Worm (Caenorhabditis elegans) whole organism, late embryonic: Measurements from ENCODE around the gene clec-55.

ENCODE experiments used
- C08G9.2 ChIP-seq: sonication (generic microtip); optimal IDR thresholded peaks from 2 replicates; lab custom pipeline; 2016; ENCODE audit warnings: mild to moderate bottlenecking, missing genetic modification characterization, moderate library complexity, missing compliant biosample characterization
- K02D7.2 ChIP-seq: sonication (generic microtip); optimal IDR thresholded peaks from 2 replicates; lab custom pipeline; 2017; ENCODE audit warnings: mild to moderate bottlenecking, missing genetic modification characterization, missing compliant biosample characterization
- Y22D7AL.16 ChIP-seq: sonication (generic microtip); optimal IDR thresholded peaks from 2 replicates; lab custom pipeline; 2016; ENCODE audit warnings: missing genetic modification characterization, missing compliant biosample characterization
- ama-1 ChIP-seq: fragments of 150-350 bp; optimal IDR thresholded peaks from 2 replicates; lab custom pipeline; 2014
- ceh-14 ChIP-seq: sonication (generic microtip); optimal IDR thresholded peaks from 2 replicates; lab custom pipeline; 2016; ENCODE audit warnings: missing genotype, missing genetic modification characterization, missing compliant biosample characterization
- ceh-18 ChIP-seq: sonication (generic microtip); optimal IDR thresholded peaks from 2 replicates; lab custom pipeline; 2016; ENCODE audit warnings: missing genetic modification characterization, missing compliant biosample characterization
- ceh-2 ChIP-seq: sonication (generic microtip); optimal IDR thresholded peaks from 2 replicates; lab custom pipeline; 2016; ENCODE audit warnings: missing genotype, missing genetic modification characterization, missing compliant biosample characterization
- ceh-22 ChIP-seq: sonication (generic microtip); optimal IDR thresholded peaks from 2 replicates; lab custom pipeline; 2017; ENCODE audit warnings: missing biosample characterization, missing genetic modification characterization
- ceh-24 ChIP-seq: sonication (generic microtip); optimal IDR thresholded peaks from 2 replicates; lab custom pipeline; 2016; ENCODE audit warnings: mild to moderate bottlenecking, missing genetic modification characterization, missing compliant biosample characterization
- ceh-30 ChIP-seq: fragments of 150-350 bp; optimal IDR thresholded peaks from 2 replicates; lab custom pipeline; 2014; ENCODE audit warnings: missing biosample characterization, missing genetic modification characterization
- ceh-31 ChIP-seq: sonication (generic microtip); optimal IDR thresholded peaks from 2 replicates; lab custom pipeline; 2016; ENCODE audit warnings: missing genetic modification characterization, missing compliant biosample characterization
- ceh-34 ChIP-seq: sonication (generic microtip); optimal IDR thresholded peaks from 2 replicates; lab custom pipeline; 2016; ENCODE audit warnings: mild to moderate bottlenecking, missing genetic modification characterization, missing compliant biosample characterization
- ceh-45 ChIP-seq: fragments of 200-800 bp; sonication (Bioruptor generic); IDR thresholded peaks from 2 replicates; pipeline ENCODE4 v1.3.6; 2022; ENCODE audit warnings: missing genetic modification reagents, missing genetic modification characterization, missing compliant biosample characterization
- ceh-48 ChIP-seq: sonication (generic microtip); optimal IDR thresholded peaks from 2 replicates; lab custom pipeline; 2016; ENCODE audit warnings: missing genetic modification characterization, inconsistent platforms, missing compliant biosample characterization
- ceh-6 ChIP-seq: fragments of 200-800 bp; sonication (Bioruptor generic); optimal IDR thresholded peaks from 2 replicates; lab custom pipeline; 2018; ENCODE audit warnings: mild to moderate bottlenecking, missing genetic modification characterization, missing compliant biosample characterization
- ceh-9 ChIP-seq: sonication (generic microtip); optimal IDR thresholded peaks from 2 replicates; lab custom pipeline; 2016; ENCODE audit warnings: mild to moderate bottlenecking, missing genetic modification characterization, inconsistent platforms, missing compliant biosample characterization
- che-1 ChIP-seq: sonication (generic microtip); optimal IDR thresholded peaks from 2 replicates; lab custom pipeline; 2016; ENCODE audit warnings: mild to moderate bottlenecking, missing genetic modification characterization, missing compliant biosample characterization
- dmd-4 ChIP-seq: sonication (generic microtip); optimal IDR thresholded peaks from 2 replicates; lab custom pipeline; 2016; ENCODE audit warnings: borderline replicate concordance, missing genetic modification characterization, missing compliant biosample characterization
- dve-1 ChIP-seq: sonication (generic microtip); optimal IDR thresholded peaks from 2 replicates; lab custom pipeline; 2017; ENCODE audit warnings: antibody characterized with exemption, mild to moderate bottlenecking, missing genetic modification characterization, missing compliant biosample characterization
- elt-2 ChIP-seq: sonication (generic microtip); optimal IDR thresholded peaks from 2 replicates; lab custom pipeline; 2016; ENCODE audit warnings: missing genetic modification reagents, missing genetic modification characterization, missing compliant biosample characterization
- elt-4 ChIP-seq: sonication (generic microtip); optimal IDR thresholded peaks from 2 replicates; lab custom pipeline; 2016; ENCODE audit warnings: missing genetic modification characterization, missing compliant biosample characterization
- eyg-1 ChIP-seq: sonication (generic microtip); optimal IDR thresholded peaks from 2 replicates; lab custom pipeline; 2016; ENCODE audit warnings: missing genotype, missing genetic modification characterization, missing compliant biosample characterization
- fkh-10 ChIP-seq: fragments of 150-350 bp; optimal IDR thresholded peaks from 2 replicates; lab custom pipeline; 2014; ENCODE audit warnings: missing biosample characterization, missing genetic modification reagents, missing genetic modification characterization
- fkh-6 ChIP-seq: sonication (generic microtip); optimal IDR thresholded peaks from 2 replicates; lab custom pipeline; 2016; ENCODE audit warnings: missing genetic modification characterization, missing compliant biosample characterization
- gmeb-2 ChIP-seq: sonication (generic microtip); optimal IDR thresholded peaks from 2 replicates; lab custom pipeline; 2016; ENCODE audit warnings: missing genetic modification characterization, inconsistent platforms, missing compliant biosample characterization
- hlh-15 ChIP-seq: sonication (generic microtip); optimal IDR thresholded peaks from 2 replicates; lab custom pipeline; 2016; ENCODE audit warnings: missing genetic modification characterization, missing compliant biosample characterization
- hlh-6 ChIP-seq: sonication (generic microtip); optimal IDR thresholded peaks from 2 replicates; lab custom pipeline; 2016; ENCODE audit warnings: missing genotype, missing genetic modification characterization, missing compliant biosample characterization
- hlh-8 ChIP-seq: sonication (generic microtip); optimal IDR thresholded peaks from 2 replicates; lab custom pipeline; 2016; ENCODE audit warnings: missing genotype, missing genetic modification characterization, missing compliant biosample characterization
- lim-6 ChIP-seq: sonication (generic microtip); optimal IDR thresholded peaks from 2 replicates; lab custom pipeline; 2016; ENCODE audit warnings: missing genetic modification characterization, missing compliant biosample characterization
- nfya-1 ChIP-seq: sonication (generic microtip); optimal IDR thresholded peaks from 2 replicates; lab custom pipeline; 2017; ENCODE audit warnings: missing genetic modification characterization, mild to moderate bottlenecking, missing compliant biosample characterization, antibody characterized with exemption, moderate library complexity
- nhr-11 ChIP-seq: fragments of 150-350 bp; optimal IDR thresholded peaks from 2 replicates; lab custom pipeline; 2014; ENCODE audit warnings: missing biosample characterization, missing genetic modification characterization
- nhr-232 ChIP-seq: sonication (generic microtip); optimal IDR thresholded peaks from 2 replicates; lab custom pipeline; 2016; ENCODE audit warnings: missing genetic modification characterization, missing compliant biosample characterization
- odd-2 ChIP-seq: sonication (generic microtip); optimal IDR thresholded peaks from 2 replicates; lab custom pipeline; 2017; ENCODE audit warnings: antibody characterized with exemption, mild to moderate bottlenecking, missing genetic modification characterization, missing compliant biosample characterization
- pag-3 ChIP-seq: sonication (generic microtip); optimal IDR thresholded peaks from 2 replicates; lab custom pipeline; 2016; ENCODE audit warnings: missing compliant biosample characterization, missing genetic modification characterization, borderline replicate concordance
- pha-2 ChIP-seq: sonication (generic microtip); optimal IDR thresholded peaks from 2 replicates; lab custom pipeline; 2017; ENCODE audit warnings: mild to moderate bottlenecking, missing genetic modification characterization, missing compliant biosample characterization
- pha-4 ChIP-seq: fragments of 150-350 bp; optimal IDR thresholded peaks from 2 replicates; lab custom pipeline; 2018; ENCODE audit warnings: missing biosample characterization, missing genetic modification reagents, missing genetic modification characterization
- rnt-1 ChIP-seq: sonication (generic microtip); optimal IDR thresholded peaks from 2 replicates; lab custom pipeline; 2016; ENCODE audit warnings: missing genetic modification characterization, missing compliant biosample characterization
- sdc-2 ChIP-seq: sonication (generic microtip); optimal IDR thresholded peaks from 2 replicates; lab custom pipeline; 2016; ENCODE audit warnings: missing genotype, missing genetic modification characterization, missing compliant biosample characterization
- sox-2 ChIP-seq: fragments of 200-800 bp; sonication (Bioruptor generic); IDR thresholded peaks from 2 replicates; pipeline ENCODE4 v1.3.6; 2022; ENCODE audit warnings: missing genetic modification reagents, missing genetic modification characterization, missing compliant biosample characterization
- sox-4 ChIP-seq: sonication (generic microtip); optimal IDR thresholded peaks from 2 replicates; lab custom pipeline; 2017; ENCODE audit warnings: mild to moderate bottlenecking, missing genetic modification characterization, inconsistent platforms, missing compliant biosample characterization
- syd-9 ChIP-seq: sonication (generic microtip); optimal IDR thresholded peaks from 2 replicates; lab custom pipeline; 2016; ENCODE audit warnings: mild to moderate bottlenecking, missing genetic modification characterization, moderate library complexity, missing compliant biosample characterization
- tbx-2 ChIP-seq: sonication (generic microtip); optimal IDR thresholded peaks from 2 replicates; lab custom pipeline; 2016; ENCODE audit warnings: missing genetic modification characterization, missing compliant biosample characterization
- tbx-7 ChIP-seq: sonication (generic microtip); optimal IDR thresholded peaks from 2 replicates; lab custom pipeline; 2016; ENCODE audit warnings: missing genotype, missing genetic modification characterization, missing compliant biosample characterization
- unc-42 ChIP-seq: sonication (generic microtip); optimal IDR thresholded peaks from 2 replicates; lab custom pipeline; 2016; ENCODE audit warnings: missing genotype, missing genetic modification characterization, missing compliant biosample characterization
- zip-5 ChIP-seq: sonication (generic microtip); optimal IDR thresholded peaks from 2 replicates; lab custom pipeline; 2016; ENCODE audit warnings: missing genetic modification characterization, missing compliant biosample characterization

clec-55 gene

DNA sequence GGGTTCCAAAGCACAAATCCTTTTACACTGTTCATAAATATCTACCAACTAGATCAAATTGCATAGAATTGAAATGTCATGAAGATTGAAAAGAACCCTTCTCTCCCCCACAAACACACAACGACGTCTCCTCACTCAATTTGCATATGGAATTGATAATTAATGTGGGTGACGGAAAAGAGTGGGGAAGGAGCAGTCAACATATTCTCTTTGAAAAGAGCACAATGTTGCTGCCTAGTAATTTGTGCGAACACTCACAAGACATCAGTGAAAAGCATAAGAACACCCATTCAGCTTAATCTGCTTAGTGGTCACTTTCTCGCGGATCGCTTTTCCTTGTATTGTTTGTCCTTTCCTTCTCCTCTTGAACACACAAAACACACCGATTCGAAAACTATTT lies 17.4 kb downstream of the clec-55 start:
- TF ChIP-seq fkh-6 (tag; lab: Kevin White, UChicago), result no peak
- peak; percentile 74 for TF ChIP-seq unc-42 (tag; lab: Kevin White, UChicago)
- peak; percentile 40 for TF ChIP-seq ceh-6
- no peak for TF ChIP-seq che-1
- no peak for TF ChIP-seq ceh-24 (tag; lab: Kevin White, UChicago)
- TF ChIP-seq ceh-45 (GFP tag; lab: Robert Waterston, UW), result no peak
- no peak for TF ChIP-seq lim-6 (tag; lab: Kevin White, UChicago)
- peak; percentile 20 for TF ChIP-seq ceh-31
- TF ChIP-seq ceh-9, result no peak
- TF ChIP-seq, all 69 proteins: peak for 3

DNA sequence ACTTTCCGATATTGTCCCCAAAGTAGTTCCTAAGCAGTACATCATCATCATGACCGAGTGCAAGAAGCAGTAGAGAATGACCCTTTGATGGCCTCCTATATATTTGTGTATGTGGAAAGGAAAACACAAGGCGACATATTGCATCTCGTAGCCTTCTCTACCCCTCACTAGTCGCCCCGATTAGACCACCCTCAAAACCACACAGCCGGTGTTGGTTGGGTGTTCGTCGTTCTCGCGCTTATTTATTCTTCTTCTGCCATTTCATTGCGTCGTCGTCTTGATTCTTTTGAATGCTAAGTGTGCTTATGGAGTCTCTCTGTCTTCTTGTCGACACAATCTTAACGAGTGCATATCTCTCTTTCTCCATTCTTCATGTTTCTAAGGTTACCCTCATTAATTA lies 19.1 kb downstream of the clec-55 start:
- TF ChIP-seq ama-1 (lab: Kevin White, UChicago) (no peak), nhr-232 (tag; lab: Kevin White, UChicago) (no peak), fkh-10 (GFP tag; lab: Kevin White, UChicago) (no peak), ceh-48 (tag; lab: Kevin White, UChicago) (no peak), Y22D7AL.16 (no peak), C08G9.2 (no peak), ceh-2 (tag; lab: Kevin White, UChicago) (no peak), ceh-6 (no peak), pha-2 (tag; lab: Kevin White, UChicago) (no peak), pha-4 (no peak), tbx-2 (tag; lab: Kevin White, UChicago) (peak; percentile 40), syd-9 (tag; lab: Kevin White, UChicago) (no peak), elt-2 (tag; lab: Kevin White, UChicago) (peak; percentile 29), lim-6 (tag; lab: Kevin White, UChicago) (no peak), hlh-8 (tag; lab: Kevin White, UChicago) (no peak), hlh-6 (tag; lab: Kevin White, UChicago) (no peak), K02D7.2 (tag; lab: Kevin White, UChicago) (no peak), zip-5 (tag; lab: Kevin White, UChicago) (no peak), dve-1 (no peak), tbx-7 (no peak), eyg-1 (no peak), unc-42 (tag; lab: Kevin White, UChicago) (no peak), nhr-11 (no peak), dmd-4 (tag; lab: Kevin White, UChicago) (no peak), odd-2 (tag; lab: Kevin White, UChicago) (no peak), ceh-18 (tag; lab: Kevin White, UChicago) (no peak), elt-4 (tag; lab: Kevin White, UChicago) (no peak), ceh-24 (tag; lab: Kevin White, UChicago) (no peak), sdc-2 (tag; lab: Kevin White, UChicago) (no peak), ceh-22 (tag; lab: Kevin White, UChicago) (no peak), ceh-14 (tag; lab: Kevin White, UChicago) (no peak), sox-2 (GFP tag; lab: Robert Waterston, UW) (no peak), gmeb-2 (tag; lab: Kevin White, UChicago) (no peak), sox-4 (tag; lab: Kevin White, UChicago) (no peak), ceh-30 (tag; lab: Kevin White, UChicago) (no peak), nfya-1 (peak; percentile 32), rnt-1 (tag; lab: Kevin White, UChicago) (no peak), pag-3 (no peak), ceh-34 (tag; lab: Kevin White, UChicago) (peak; percentile 18), hlh-15 (tag; lab: Kevin White, UChicago) (no peak), ceh-31 (peak; percentile 29)
